Worm (Caenorhabditis elegans): Measurements from ENCODE around the gene str-39.

Gene str-39

DNA sequence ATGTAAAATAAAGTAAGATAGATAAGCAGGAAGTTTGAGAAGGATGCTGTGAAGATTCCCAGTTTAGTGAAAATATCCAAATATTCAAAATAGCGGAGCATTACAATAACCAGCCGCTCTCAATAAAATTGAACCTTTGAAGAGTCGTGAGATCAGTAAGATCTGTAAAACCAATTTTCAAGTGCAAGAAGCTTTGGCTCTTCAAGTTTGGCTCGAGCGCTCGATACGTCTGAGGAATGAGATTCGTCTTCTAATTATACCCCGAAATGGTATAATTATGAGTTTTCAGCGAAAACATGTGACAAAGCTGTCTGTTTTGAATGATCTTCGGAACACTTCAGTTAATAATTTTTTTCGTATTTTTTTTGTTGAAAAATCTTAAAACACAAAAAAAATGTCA, 20.2 kb upstream of the str-39 start, which contains the start of gene str-46:
Gene str-46, minus strand, starts transcription at position 101 of the 400 bp plus-strand sequence.
- TF ChIP-seq lin-40 (tag; optimal IDR thresholded peaks at IDR 0.05) (no peak), ceh-100 (GFP tag; IDR thresholded peaks at IDR 0.05) (no peak), F37B4.10 (GFP tag; IDR thresholded peaks at IDR 0.05) (no peak), F39B2.1 (GFP tag; IDR thresholded peaks at IDR 0.05) (no peak), Y56A3A.18 (GFP tag; IDR thresholded peaks at IDR 0.05) (no peak), hrde-1 (tag; optimal IDR thresholded peaks at IDR 0.05; ENCODE audit: borderline replicate concordance) (no peak), ztf-25 (GFP tag; IDR thresholded peaks at IDR 0.05) (no peak), ccch-3 (GFP tag; optimal IDR thresholded peaks at IDR 0.05) (no peak), K11D2.4 (GFP tag; IDR thresholded peaks at IDR 0.05) (no peak), cebp-1 (GFP tag; IDR thresholded peaks at IDR 0.05) (no peak), cebp-1 (tag; optimal IDR thresholded peaks at IDR 0.05) (no peak), gei-17 (GFP tag; optimal IDR thresholded peaks at IDR 0.05) (no peak), ZK185.1 (tag; optimal IDR thresholded peaks at IDR 0.05; ENCODE audit: poor library complexity, severe bottlenecking) (no peak), ztf-22 (GFP tag; optimal IDR thresholded peaks at IDR 0.05) (no peak), ets-4 (GFP tag; optimal IDR thresholded peaks at IDR 0.05) (no peak), pbrm-1 (GFP tag; IDR thresholded peaks at IDR 0.05) (no peak), sdz-38 (tag; optimal IDR thresholded peaks at IDR 0.05) (no peak)

DNA sequence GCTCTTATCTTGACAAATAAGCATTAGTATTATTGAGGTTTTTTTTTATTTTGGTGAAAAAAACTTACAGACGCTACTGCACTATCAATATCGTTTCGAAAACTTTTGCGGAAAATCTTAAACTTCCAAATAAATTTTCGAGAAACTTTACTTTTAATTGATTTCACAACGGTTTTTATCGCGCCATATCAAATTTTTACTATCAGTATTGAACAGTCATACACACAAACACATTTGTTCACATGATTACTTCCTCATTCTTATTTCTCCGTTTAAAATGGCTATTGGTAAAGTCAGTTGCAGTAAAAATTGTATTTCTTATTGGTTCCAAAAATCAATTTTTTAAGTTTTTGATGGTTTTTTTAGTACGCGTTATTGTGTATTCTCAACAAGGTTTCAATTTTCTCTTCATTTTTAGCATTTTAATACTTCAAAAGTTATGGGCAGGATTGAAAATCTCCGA, 16.5 kb upstream of the str-39 start, which contains the start of gene pals-32:
Gene pals-32, plus strand, starts transcription at position 413 of the 463 bp plus-strand sequence.
- TF ChIP-seq lir-1 (GFP tag; conservative IDR thresholded peaks at IDR 0.05) (no peak), nfya-2 (GFP tag; IDR thresholded peaks at IDR 0.05) (no peak), ets-4 (GFP tag; optimal IDR thresholded peaks at IDR 0.05) (no peak), pbrm-1 (GFP tag; IDR thresholded peaks at IDR 0.05) (no peak), Y53F4B.3 (GFP tag; IDR thresholded peaks at IDR 0.05) (no peak), F55B11.4 (tag; optimal IDR thresholded peaks at IDR 0.05; ENCODE audit: borderline replicate concordance, insufficient read depth) (no peak), B0019.2 (GFP tag; conservative IDR thresholded peaks at IDR 0.05) (no peak), lsy-27 (tag; optimal IDR thresholded peaks at IDR 0.05; ENCODE audit: borderline replicate concordance, insufficient read depth) (no peak), ccch-3 (GFP tag; optimal IDR thresholded peaks at IDR 0.05) (no peak), sdz-38 (tag; optimal IDR thresholded peaks at IDR 0.05) (no peak), rpc-1 (optimal IDR thresholded peaks at IDR 0.05) (no peak), rpc-1 (tag; optimal IDR thresholded peaks at IDR 0.05) (no peak), zfh-2 (GFP tag; conservative IDR thresholded peaks at IDR 0.05) (no peak), ceh-91 (GFP tag; IDR thresholded peaks at IDR 0.05) (no peak), xnd-1 (tag; optimal IDR thresholded peaks at IDR 0.05) (no peak), rcor-1 (GFP tag; IDR thresholded peaks at IDR 0.05) (no peak), hmg-1.2 (GFP tag; IDR thresholded peaks at IDR 0.05) (no peak), mcd-1 (GFP tag; IDR thresholded peaks at IDR 0.05) (no peak), ama-1 (optimal IDR thresholded peaks at IDR 0.05) (no peak), ama-1 (GFP tag; optimal IDR thresholded peaks at IDR 0.05) (no peak)

ce11 chrV:2892976-2893375, 13.3 kb upstream of the str-39 start, which contains the start of gene srh-127:
Gene srh-127 (plus strand): TSS chrV:2893276.
- TF ChIP-seq snpc-1.3 (tag; optimal IDR thresholded peaks at IDR 0.05; ENCODE audit: insufficient read depth) (no peak), ceh-58 (GFP tag; IDR thresholded peaks at IDR 0.05) (no peak), C17E4.6 (GFP tag; IDR thresholded peaks at IDR 0.05) (no peak), Y53G8AR.9 (GFP tag; conservative IDR thresholded peaks at IDR 0.05) (no peak), B0035.1 (tag; optimal IDR thresholded peaks at IDR 0.05) (no peak), aptf-2 (GFP tag; conservative IDR thresholded peaks at IDR 0.05) (no peak), lin-40 (tag; optimal IDR thresholded peaks at IDR 0.05) (no peak), K11D2.4 (GFP tag; IDR thresholded peaks at IDR 0.05) (no peak), nhr-120 (GFP tag; IDR thresholded peaks at IDR 0.05) (no peak), sea-2 (GFP tag; IDR thresholded peaks at IDR 0.05) (no peak), gei-17 (GFP tag; optimal IDR thresholded peaks at IDR 0.05) (no peak), sdz-38 (tag; optimal IDR thresholded peaks at IDR 0.05) (no peak), pbrm-1 (GFP tag; IDR thresholded peaks at IDR 0.05) (no peak)

Measured in whole organism, young adult.